Worm (Caenorhabditis elegans) whole organism, mixed stage, embryonic: Measurements from ENCODE around the gene hmp-1.

ENCODE experiments used
- pha-4 ChIP-seq: fragments of 150-350 bp; optimal IDR thresholded peaks from 2 replicates; lab custom pipeline; 2018; ENCODE audit warnings: missing biosample characterization, missing genetic modification reagents, missing genetic modification characterization
- snpc-4 ChIP-seq: fragments of 150-350 bp; optimal IDR thresholded peaks from 2 replicates; lab custom pipeline; 2014; ENCODE audit warnings: missing biosample characterization, missing genetic modification characterization
- tbx-8 ChIP-seq: fragments of 200-800 bp; sonication (Bioruptor generic); optimal IDR thresholded peaks from 2 replicates; lab custom pipeline; 2018; ENCODE audit warnings: mild to moderate bottlenecking, missing genetic modification characterization, moderate library complexity, missing compliant biosample characterization
- unc-120 ChIP-seq: sonication (generic microtip); optimal IDR thresholded peaks from 2 replicates; lab custom pipeline; 2017; ENCODE audit warnings: missing genetic modification characterization, missing compliant biosample characterization; ENCODE audit not compliant: poor library complexity, severe bottlenecking
- ztf-11 ChIP-seq: fragments of 150-350 bp; optimal IDR thresholded peaks from 2 replicates; lab custom pipeline; 2014; ENCODE audit warnings: missing biosample characterization, missing genetic modification characterization

- TF ChIP-seq tbx-8 (GFP tag; lab: Kevin White, UChicago) = no peak
- no peak for TF ChIP-seq unc-120
- no peak for TF ChIP-seq ztf-11 (tag; lab: Kevin White, UChicago)
- no peak for TF ChIP-seq snpc-4 (tag; lab: Kevin White, UChicago)
- no peak for TF ChIP-seq pha-4 (tag; lab: Kevin White, UChicago)
Observed at ce11 chrV:11843678-11844366, 1.8 kb upstream of the hmp-1 start, which contains the start of gene nphp-4.
